Fruit fly (Drosophila melanogaster) whole organism, embryonic: ENCODE measurements around the gene Ndae1.
A peak's percentile ranks its signal among the peaks of the same experiment; 100 is the strongest.

Experiments
- Antp ChIP-seq: fragments of 200-800 bp; sonication (Bioruptor generic); optimal IDR thresholded peaks from 3 replicates; lab custom pipeline; 2016; ENCODE audit warnings: missing biosample characterization, missing genetic modification characterization
- B-H2 ChIP-seq: fragments of 200-800 bp; sonication (Bioruptor generic); optimal IDR thresholded peaks from 2 replicates; lab custom pipeline; 2018; ENCODE audit warnings: missing biosample characterization, mild to moderate bottlenecking, missing genetic modification characterization
- Bdp1 ChIP-seq: fragments of 200-800 bp; sonication (Bioruptor generic); optimal IDR thresholded peaks from 3 replicates; lab custom pipeline; 2016; ENCODE audit warnings: missing biosample characterization, missing genetic modification characterization
- Blimp-1 ChIP-seq: fragments of 200-800 bp; sonication (Bioruptor generic); optimal IDR thresholded peaks from 3 replicates; lab custom pipeline; 2018; ENCODE audit warnings: missing biosample characterization, missing genetic modification characterization, mild to moderate bottlenecking, moderate library complexity, missing genetic modification reagents
- CG10654 ChIP-seq: fragments of 200-800 bp; sonication (Bioruptor generic); optimal IDR thresholded peaks from 2 replicates; lab custom pipeline; 2016; ENCODE audit warnings: missing biosample characterization, missing genetic modification characterization
- CG11560 ChIP-seq: fragments of 200-800 bp; sonication (Bioruptor generic); IDR thresholded peaks from 3 replicates; pipeline ENCODE4 v1.3.6; 2022; ENCODE audit warnings: missing biosample characterization, missing genetic modification characterization
- CG1233 ChIP-seq: fragments of 200-800 bp; sonication (Bioruptor generic); optimal IDR thresholded peaks from 4 replicates; lab custom pipeline; 2018; ENCODE audit warnings: missing biosample characterization, mild to moderate bottlenecking, missing genetic modification characterization
- CG13296 ChIP-seq: fragments of 200-800 bp; sonication (Bioruptor generic); optimal IDR thresholded peaks from 3 replicates; lab custom pipeline; 2018; ENCODE audit warnings: missing biosample characterization, mild to moderate bottlenecking, missing genetic modification characterization
- CG13894 ChIP-seq: fragments of 200-800 bp; sonication (Bioruptor generic); optimal IDR thresholded peaks from 3 replicates; lab custom pipeline; 2018; ENCODE audit warnings: missing biosample characterization, mild to moderate bottlenecking, missing genetic modification characterization, moderate library complexity
- CG14965 ChIP-seq: fragments of 200-800 bp; sonication (Bioruptor generic); optimal IDR thresholded peaks from 2 replicates; lab custom pipeline; 2016; ENCODE audit warnings: missing biosample characterization, missing genetic modification characterization, borderline replicate concordance
- CG16779 ChIP-seq: fragments of 200-800 bp; sonication (Bioruptor generic); IDR thresholded peaks from 2 replicates; pipeline ENCODE4 v1.3.6; 2022; ENCODE audit warnings: missing biosample characterization, missing genetic modification characterization
- CG17802 ChIP-seq: fragments of 200-800 bp; sonication (Bioruptor generic); optimal IDR thresholded peaks from 2 replicates; lab custom pipeline; 2018; ENCODE audit warnings: missing biosample characterization, mild to moderate bottlenecking, missing genetic modification characterization, moderate library complexity
- CG32532 ChIP-seq: fragments of 200-800 bp; sonication (Bioruptor generic); IDR thresholded peaks from 2 replicates; pipeline ENCODE4 v1.3.6; 2022; ENCODE audit warnings: missing biosample characterization, missing genetic modification characterization
- CG3281 ChIP-seq: fragments of 200-800 bp; sonication (Bioruptor generic); optimal IDR thresholded peaks from 3 replicates; lab custom pipeline; 2017; ENCODE audit warnings: missing biosample characterization, mild to moderate bottlenecking, missing genetic modification characterization
- CG34224 ChIP-seq: fragments of 200-800 bp; sonication (Bioruptor generic); IDR thresholded peaks from 3 replicates; pipeline ENCODE4 v1.3.6; 2022; ENCODE audit warnings: missing biosample characterization, missing genetic modification characterization; ENCODE audit not compliant: partially characterized antibody
- CG4282 ChIP-seq: fragments of 200-800 bp; sonication (Bioruptor generic); optimal IDR thresholded peaks from 2 replicates; lab custom pipeline; 2016; ENCODE audit warnings: missing biosample characterization, missing genetic modification characterization
- CG4424 ChIP-seq: fragments of 200-800 bp; sonication (Bioruptor generic); optimal IDR thresholded peaks from 3 replicates; lab custom pipeline; 2016; ENCODE audit warnings: missing biosample characterization, missing genetic modification characterization
- CG6689 ChIP-seq: fragments of 200-800 bp; sonication (Bioruptor generic); IDR thresholded peaks from 2 replicates; pipeline ENCODE4 v1.3.6; 2022; ENCODE audit warnings: missing biosample characterization, missing genetic modification characterization
- CG6791 ChIP-seq: fragments of 200-800 bp; sonication (Bioruptor generic); IDR thresholded peaks from 3 replicates; pipeline ENCODE4 v1.3.6; 2022; ENCODE audit warnings: missing biosample characterization, missing genetic modification characterization; ENCODE audit not compliant: partially characterized antibody
- CG7372 ChIP-seq: fragments of 200-800 bp; sonication (Bioruptor generic); IDR thresholded peaks from 2 replicates; pipeline ENCODE4 v1.3.6; 2022; ENCODE audit warnings: missing biosample characterization, missing genetic modification characterization
- CoRest ChIP-seq: fragments of 200-800 bp; sonication (Bioruptor generic); optimal IDR thresholded peaks from 3 replicates; lab custom pipeline; 2018; ENCODE audit warnings: missing biosample characterization, mild to moderate bottlenecking, missing genetic modification characterization, moderate library complexity
- Dfd ChIP-seq, 2 experiments: fragments of >200 bp; optimal IDR thresholded peaks; 2 replicates each; lab custom pipeline; 2017; ENCODE audit warnings: missing biosample characterization in 2 of 2, missing genetic modification characterization in 2 of 2
- Dip3 ChIP-seq: fragments of 200-800 bp; sonication (Bioruptor generic); optimal IDR thresholded peaks from 3 replicates; lab custom pipeline; 2016; ENCODE audit warnings: missing biosample characterization, missing genetic modification characterization
- Ets65A ChIP-seq: fragments of 200-800 bp; sonication (Bioruptor generic); peaks from one replicate; lab custom pipeline; 2016; ENCODE audit warnings: missing biosample characterization, missing genetic modification characterization
- Mes4 ChIP-seq: fragments of 200-800 bp; sonication (Bioruptor generic); optimal IDR thresholded peaks from 2 replicates; lab custom pipeline; 2016; ENCODE audit warnings: missing biosample characterization, missing genetic modification characterization
- NC2β ChIP-seq: fragments of 200-800 bp; sonication (Bioruptor generic); optimal IDR thresholded peaks from 2 replicates; lab custom pipeline; 2016; ENCODE audit warnings: missing biosample characterization, missing genetic modification characterization
- NK7.1 ChIP-seq: fragments of 200-800 bp; sonication (Bioruptor generic); optimal IDR thresholded peaks from 3 replicates; lab custom pipeline; 2016; ENCODE audit warnings: missing biosample characterization, missing genetic modification characterization
- Nf-YA ChIP-seq: fragments of 200-800 bp; sonication (Bioruptor generic); IDR thresholded peaks from 2 replicates; pipeline ENCODE4 v1.3.6; 2022; ENCODE audit warnings: missing biosample characterization, missing genetic modification characterization
- Scr ChIP-seq: fragments of 200-800 bp; sonication (Bioruptor generic); IDR thresholded peaks from 2 replicates; pipeline ENCODE4 v1.3.6; 2022; ENCODE audit warnings: missing biosample characterization, missing genetic modification characterization; ENCODE audit not compliant: partially characterized antibody
- Trl ChIP-seq, 3 experiments: fragments of >200 bp in 2 of 3; fragments of 200-800 bp in 1 of 3; sonication (Bioruptor generic) in 1 of 3; optimal IDR thresholded peaks; 2 replicates in 1 of 3; 3 replicates in 2 of 3; lab custom pipeline; 2016 to 2017; ENCODE audit warnings: missing biosample characterization in 1 of 3, missing genetic modification characterization in 1 of 3
- abd-A ChIP-seq: fragments of 200-800 bp; sonication (Bioruptor generic); optimal IDR thresholded peaks from 3 replicates; lab custom pipeline; 2019; ENCODE audit warnings: missing biosample characterization, mild to moderate bottlenecking, missing genetic modification characterization, moderate library complexity
- ac ChIP-seq: fragments of 200-800 bp; sonication (Bioruptor generic); optimal IDR thresholded peaks from 3 replicates; lab custom pipeline; 2017; ENCODE audit warnings: missing biosample characterization, mild to moderate bottlenecking, missing genetic modification characterization
- bab2 ChIP-seq: fragments of 200-800 bp; sonication (Bioruptor generic); optimal IDR thresholded peaks from 2 replicates; lab custom pipeline; 2016; ENCODE audit warnings: missing biosample characterization, missing genetic modification characterization
- bbx ChIP-seq: fragments of 200-800 bp; sonication (Bioruptor generic); IDR thresholded peaks from 2 replicates; pipeline ENCODE4 v1.3.6; 2022; ENCODE audit warnings: missing biosample characterization, missing genetic modification characterization; ENCODE audit not compliant: partially characterized antibody
- chinmo ChIP-seq: fragments of 200-800 bp; sonication (Bioruptor generic); IDR thresholded peaks from 4 replicates; pipeline ENCODE4 v1.3.6; 2022; ENCODE audit warnings: missing biosample characterization, missing genetic modification characterization; ENCODE audit not compliant: partially characterized antibody
- ci ChIP-seq: fragments of 200-800 bp; sonication (Bioruptor generic); IDR thresholded peaks from 3 replicates; pipeline ENCODE4 v1.3.6; 2022; ENCODE audit warnings: missing biosample characterization, missing genetic modification characterization
- crc ChIP-seq: fragments of 200-800 bp; sonication (Bioruptor generic); optimal IDR thresholded peaks from 2 replicates; lab custom pipeline; 2016; ENCODE audit warnings: missing biosample characterization, missing genetic modification characterization
- crol ChIP-seq: fragments of 200-800 bp; sonication (Bioruptor generic); IDR thresholded peaks from 2 replicates; pipeline ENCODE4 v1.3.6; 2022; ENCODE audit warnings: missing biosample characterization, missing genetic modification characterization
- eve ChIP-seq, 2 experiments: fragments of >200 bp; optimal IDR thresholded peaks; 2 replicates each; lab custom pipeline; 2017; ENCODE audit warnings: missing biosample characterization in 2 of 2, missing genetic modification characterization in 2 of 2
- ewg ChIP-seq: fragments of 200-800 bp; sonication (Bioruptor generic); optimal IDR thresholded peaks from 3 replicates; lab custom pipeline; 2017; ENCODE audit warnings: mild to moderate bottlenecking, missing biosample characterization, missing genetic modification reagents, missing genetic modification characterization
- fru ChIP-seq: fragments of >200 bp; optimal IDR thresholded peaks from 2 replicates; lab custom pipeline; 2017
- ftz-f1 ChIP-seq: fragments of 200-800 bp; sonication (Bioruptor generic); optimal IDR thresholded peaks from 2 replicates; lab custom pipeline; 2016; ENCODE audit warnings: missing biosample characterization, missing genetic modification characterization
- gce ChIP-seq: fragments of 200-800 bp; sonication (Bioruptor generic); IDR thresholded peaks from 3 replicates; pipeline ENCODE4 v1.3.6; 2022; ENCODE audit warnings: missing biosample characterization, missing genetic modification characterization
- insv ChIP-seq, 2 experiments: fragments of 200-800 bp; sonication (Bioruptor generic); optimal IDR thresholded peaks; 3 replicates each; lab custom pipeline; 2016 to 2018; ENCODE audit warnings: missing biosample characterization in 2 of 2, missing genetic modification characterization in 2 of 2
- kay ChIP-seq: fragments of 200-800 bp; sonication (Bioruptor generic); optimal IDR thresholded peaks from 2 replicates; lab custom pipeline; 2016; ENCODE audit warnings: missing biosample characterization, missing genetic modification characterization
- pum ChIP-seq: fragments of 200-800 bp; sonication (Bioruptor generic); optimal IDR thresholded peaks from 2 replicates; lab custom pipeline; 2016; ENCODE audit warnings: missing biosample characterization, missing genetic modification characterization
- sd ChIP-seq: fragments of 200-800 bp; sonication (Bioruptor generic); optimal IDR thresholded peaks from 3 replicates; lab custom pipeline; 2018; ENCODE audit warnings: missing biosample characterization, mild to moderate bottlenecking, missing genetic modification characterization, moderate library complexity
- seq ChIP-seq: fragments of 200-800 bp; sonication (Bioruptor generic); IDR thresholded peaks from 2 replicates; pipeline ENCODE4 v1.3.6; 2022; ENCODE audit warnings: missing biosample characterization, missing genetic modification characterization
- sim ChIP-seq: fragments of 200-800 bp; sonication (Bioruptor generic); IDR thresholded peaks from 2 replicates; pipeline ENCODE4 v1.3.6; 2022; ENCODE audit warnings: missing biosample characterization, missing genetic modification characterization
- sna ChIP-seq: fragments of 200-800 bp; sonication (Bioruptor generic); IDR thresholded peaks from 2 replicates; pipeline ENCODE4 v1.3.6; 2022; ENCODE audit warnings: missing biosample characterization, missing genetic modification characterization; ENCODE audit not compliant: partially characterized antibody
- yki ChIP-seq: fragments of >200 bp; optimal IDR thresholded peaks from 3 replicates; lab custom pipeline; 2018

The Ndae1 gene

DNA sequence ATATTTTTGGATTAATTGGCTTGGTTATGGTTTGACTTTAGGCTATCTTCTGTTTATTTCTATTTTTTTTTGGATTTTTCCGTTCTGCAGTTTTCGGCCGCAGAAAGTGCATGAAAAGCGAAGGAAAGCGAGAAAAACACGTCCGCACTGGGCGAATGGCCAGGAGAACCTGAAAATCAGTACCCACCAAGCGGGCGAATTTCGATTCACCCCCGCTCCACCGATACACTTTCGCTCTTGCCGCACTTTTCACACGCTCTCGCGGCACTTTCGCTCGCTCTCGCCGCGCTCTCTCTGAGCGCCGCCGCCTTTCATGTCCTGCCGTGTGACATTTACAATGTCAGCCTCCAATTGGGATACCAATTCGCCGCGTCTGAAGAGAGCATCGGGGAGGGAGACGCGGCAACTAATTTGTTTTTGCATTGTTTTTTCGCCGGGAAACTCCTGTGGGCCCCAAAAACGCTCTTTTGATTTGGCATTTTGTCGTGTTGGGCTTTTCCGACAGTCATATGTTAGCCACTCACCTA is at the start of gene Ndae1:
Gene Ndae1 (minus strand): TSS at position 51 of the 527 bp plus-strand sequence.
- TF ChIP-seq Mes4 (GFP tag; lab: Kevin White, UChicago), result no peak
- TF ChIP-seq CG11560 (tag; lab: Robert Waterston, UW), result no peak
- TF ChIP-seq ac, result no peak
- no peak for TF ChIP-seq Nf-YA (GFP tag; lab: Robert Waterston, UW)
- no peak for TF ChIP-seq CG13296 (GFP tag; lab: Kevin White, UChicago)
- peak; percentile 4 for TF ChIP-seq Blimp-1 (GFP tag; lab: Kevin White, UChicago)
- 0 out of 3 replicates have a peak, but pooled peaks have one; percentile 26 for TF ChIP-seq CG34224 (GFP tag; lab: Robert Waterston, UW)
- TF ChIP-seq CG16779 (GFP tag; lab: Robert Waterston, UW), result 0 out of 2 replicates have a peak, but pooled peaks have one; percentile 34
- TF ChIP-seq CG1233 (GFP tag; lab: Kevin White, UChicago), result no peak
- TF ChIP-seq Scr, result no peak
- no peak for TF ChIP-seq CG10654 (GFP tag; lab: Kevin White, UChicago)
- peak; percentile 58; the same call in 1 of the 2 replicates for TF ChIP-seq crol (GFP tag; lab: Robert Waterston, UW)
- peak; percentile 22 for TF ChIP-seq ewg (GFP tag; lab: Kevin White, UChicago)
- 0 out of 3 replicates have a peak, but pooled peaks have one; percentile 23 for TF ChIP-seq gce (GFP tag; lab: Robert Waterston, UW)
- TF ChIP-seq CoRest (tag; lab: Kevin White, UChicago), result no peak
- TF ChIP-seq pum, result no peak
- TF ChIP-seq Trl (optimal IDR thresholded peaks at IDR 0.05; lab: Kevin White, UChicago), result peak; percentile 74 to 81
- TF ChIP-seq Trl (GFP tag; optimal IDR thresholded peaks at IDR 0.05; lab: Kevin White, UChicago), result no peak
- peak; percentile 52 for TF ChIP-seq yki
- 0 out of 3 replicates have a peak, but pooled peaks have one; percentile 13 for TF ChIP-seq ci (GFP tag; lab: Robert Waterston, UW)
- peak; percentile 24; the same call in 1 of the 2 replicates for TF ChIP-seq CG32532 (GFP tag; lab: Robert Waterston, UW)
- TF ChIP-seq sd, result no peak
- peak; percentile 75 for TF ChIP-seq abd-A
- no peak for TF ChIP-seq CG4282 (GFP tag; lab: Kevin White, UChicago)
- 0 out of 2 replicates have a peak, but pooled peaks have one; percentile 19 for TF ChIP-seq bbx (GFP tag; lab: Robert Waterston, UW)
- no peak for TF ChIP-seq CG4424 (GFP tag; lab: Kevin White, UChicago)
- TF ChIP-seq Antp, result no peak
- no peak for TF ChIP-seq chinmo (GFP tag; lab: Robert Waterston, UW)
- 0 out of 2 replicates have a peak, but pooled peaks have one; percentile 25 for TF ChIP-seq sna (GFP tag; lab: Robert Waterston, UW)
- TF ChIP-seq B-H2 (GFP tag; lab: Kevin White, UChicago), result no peak
- peak; percentile 20 for TF ChIP-seq Ets65A
- no peak for TF ChIP-seq crc (GFP tag; lab: Kevin White, UChicago)
- TF ChIP-seq CG6689 (GFP tag; lab: Robert Waterston, UW), result peak; percentile 9; the same call in 1 of the 2 replicates
- no peak for TF ChIP-seq ftz-f1 (GFP tag; lab: Kevin White, UChicago)
- TF ChIP-seq seq (GFP tag; lab: Robert Waterston, UW), result 0 out of 2 replicates have a peak, but pooled peaks have one; percentile 40
- TF ChIP-seq insv (GFP tag; optimal IDR thresholded peaks at IDR 0.05; lab: Kevin White, UChicago), result peak in 1 of 2 experiments; percentile 75
- TF ChIP-seq CG3281 (GFP tag; lab: Kevin White, UChicago), result no peak
- TF ChIP-seq CG13894 (tag; lab: Kevin White, UChicago), result peak; percentile 33
- no peak for TF ChIP-seq CG7372 (GFP tag; lab: Robert Waterston, UW)
- TF ChIP-seq CG6791 (GFP tag; lab: Robert Waterston, UW), result no peak

DNA sequence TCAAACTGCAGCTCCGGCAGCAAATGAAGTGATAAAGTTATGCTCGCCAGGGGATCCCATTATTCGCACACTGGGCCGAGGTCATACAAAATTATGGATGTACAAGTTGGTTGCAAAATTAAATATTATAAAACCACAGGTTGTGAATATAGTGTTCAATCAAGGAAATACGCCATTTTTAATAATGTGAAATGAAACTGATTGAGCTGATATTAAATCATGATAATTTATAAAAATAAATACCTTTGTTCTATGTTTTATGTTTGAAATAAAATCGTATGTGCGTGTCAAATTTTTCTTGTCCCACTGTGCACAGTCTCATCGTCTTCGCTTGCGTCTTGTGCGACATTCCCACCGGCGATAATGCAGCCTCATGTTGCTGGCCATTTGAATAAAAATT is 46.8 kb upstream of the Ndae1 start:
- TF ChIP-seq CG17802 (tag; lab: Kevin White, UChicago) (peak; percentile 18), Dip3 (GFP tag; lab: Kevin White, UChicago) (no peak), Dfd (GFP tag; optimal IDR thresholded peaks at IDR 0.05; lab: Kevin White, UChicago) (no peak), CG14965 (GFP tag; lab: Kevin White, UChicago) (no peak), sim (GFP tag; lab: Robert Waterston, UW) (no peak; the same call in 1 of the 2 replicates), Antp (no peak), NC2β (peak; percentile 49), fru (lab: Kevin White, UChicago) (no peak), kay (GFP tag; lab: Kevin White, UChicago) (peak; percentile 48), NK7.1 (GFP tag; lab: Kevin White, UChicago) (no peak), eve (GFP tag; optimal IDR thresholded peaks at IDR 0.05; lab: Kevin White, UChicago) (peak; percentile 19 to 91), bab2 (peak; percentile 30), Bdp1 (GFP tag; lab: Kevin White, UChicago) (no peak)
